Worm (Caenorhabditis elegans): ENCODE results near the gene F18A1.1.

F18A1.1 gene

ce11 chrII:7684589-7684988, at the start of gene F18A1.1:
Gene F18A1.1, plus strand, starts transcription at chrII:7684889.
- TF ChIP-seq bed-3 (GFP tag; optimal IDR thresholded peaks at IDR 0.05) (no peak), ces-1 (GFP tag; optimal IDR thresholded peaks at IDR 0.05) (no peak), ceh-43 (GFP tag; optimal IDR thresholded peaks at IDR 0.05) (no peak), lin-13 (tag; optimal IDR thresholded peaks at IDR 0.05) (no peak), unc-120 (tag; optimal IDR thresholded peaks at IDR 0.05; ENCODE audit: poor library complexity, severe bottlenecking) (no peak), nhr-237 (tag; optimal IDR thresholded peaks at IDR 0.05) (no peak), elt-3 (tag; optimal IDR thresholded peaks at IDR 0.05) (no peak)

DNA sequence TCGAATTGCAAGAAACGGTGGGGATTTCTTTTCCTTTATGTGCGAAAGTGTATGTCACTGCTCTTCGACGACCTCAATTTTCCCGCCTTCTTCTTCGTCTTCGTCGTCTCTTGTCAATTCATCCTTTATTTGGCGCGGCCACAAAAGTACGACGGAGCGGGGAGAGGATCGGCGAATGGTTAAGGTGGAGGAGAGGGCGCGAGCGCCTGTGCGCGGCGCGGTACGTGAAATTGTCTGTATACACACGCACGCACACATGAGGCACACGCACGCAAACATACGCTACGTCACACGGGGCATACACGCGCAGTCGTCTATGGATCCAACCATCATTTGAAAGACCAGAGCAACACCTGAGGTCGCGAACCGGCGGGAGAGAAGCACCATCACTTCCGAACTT, 49.4 kb upstream of the F18A1.1 start:
- TF ChIP-seq mab-5 (tag; optimal IDR thresholded peaks at IDR 0.05) = no peak
- TF ChIP-seq lin-32 (GFP tag; optimal IDR thresholded peaks at IDR 0.05) = no peak
- no peak for TF ChIP-seq pha-4 (tag; optimal IDR thresholded peaks at IDR 0.05)
- TF ChIP-seq nhr-237 (tag; optimal IDR thresholded peaks at IDR 0.05) = no peak
- TF ChIP-seq zip-8 (tag; optimal IDR thresholded peaks at IDR 0.05) = no peak
- no peak for TF ChIP-seq tbx-8 (GFP tag; optimal IDR thresholded peaks at IDR 0.05)
- TF ChIP-seq drap-1 (GFP tag; optimal IDR thresholded peaks at IDR 0.05) = no peak
- no peak for TF ChIP-seq ceh-39 (tag; optimal IDR thresholded peaks at IDR 0.05)
- TF ChIP-seq ham-2 (GFP tag; optimal IDR thresholded peaks at IDR 0.05) = no peak
- TF ChIP-seq elt-1 (tag; optimal IDR thresholded peaks at IDR 0.05; ENCODE audit: borderline replicate concordance, insufficient read depth) = no peak
- no peak for TF ChIP-seq sem-2 (GFP tag; optimal IDR thresholded peaks at IDR 0.05)
- TF ChIP-seq elt-3 (tag; optimal IDR thresholded peaks at IDR 0.05) = no peak

- TF ChIP-seq M03D4.4 (tag; optimal IDR thresholded peaks at IDR 0.05) = no peak
- TF ChIP-seq drap-1 (GFP tag; optimal IDR thresholded peaks at IDR 0.05) = no peak
- no peak for TF ChIP-seq unc-62 (GFP tag; optimal IDR thresholded peaks at IDR 0.05)
- no peak for TF ChIP-seq zip-8 (tag; optimal IDR thresholded peaks at IDR 0.05)
- no peak for TF ChIP-seq blmp-1 (tag; optimal IDR thresholded peaks at IDR 0.05)
- no peak for TF ChIP-seq mep-1 (tag; optimal IDR thresholded peaks at IDR 0.05)
- no peak for TF ChIP-seq nhr-2 (tag; optimal IDR thresholded peaks at IDR 0.05)
- TF ChIP-seq ces-1 (GFP tag; optimal IDR thresholded peaks at IDR 0.05) = no peak
- TF ChIP-seq flh-1 (GFP tag; optimal IDR thresholded peaks at IDR 0.05) = no peak
- no peak for TF ChIP-seq ham-2 (GFP tag; optimal IDR thresholded peaks at IDR 0.05)
- TF ChIP-seq nhr-237 (tag; optimal IDR thresholded peaks at IDR 0.05) = no peak
- no peak for TF ChIP-seq hlh-1 (tag; optimal IDR thresholded peaks at IDR 0.05)
- no peak for TF ChIP-seq unc-39 (tag; optimal IDR thresholded peaks at IDR 0.05)
- TF ChIP-seq mab-5 (tag; optimal IDR thresholded peaks at IDR 0.05) = no peak
- TF ChIP-seq lsy-2 (tag; optimal IDR thresholded peaks at IDR 0.05) = no peak
- no peak for TF ChIP-seq ceh-83 (GFP tag; optimal IDR thresholded peaks at IDR 0.05)
- no peak for TF ChIP-seq snpc-4 (tag; optimal IDR thresholded peaks at IDR 0.05)
- TF ChIP-seq nhr-28 (tag; optimal IDR thresholded peaks at IDR 0.05) = no peak
These were observed 47.7 kb upstream of the F18A1.1 start for ce11 chrII:7636941-7637340.

DNA sequence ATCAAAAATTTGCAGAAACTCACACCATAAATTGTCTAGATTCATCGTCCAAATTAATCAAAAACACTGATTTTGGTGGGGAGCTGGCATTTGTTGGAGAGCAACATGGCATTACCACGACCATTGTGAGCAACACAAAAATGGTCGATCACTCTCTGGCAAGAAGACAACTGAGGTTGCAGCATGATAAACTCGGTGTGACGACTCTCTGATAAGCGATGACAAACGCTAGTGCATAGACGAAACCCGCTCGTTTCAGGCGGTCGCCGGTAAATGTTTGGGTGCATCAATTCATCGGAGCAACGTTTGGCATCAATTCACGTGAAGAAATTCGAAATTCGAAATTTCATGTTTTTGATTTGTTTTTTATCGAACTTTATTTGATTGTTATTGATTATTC, 45.7 kb upstream of the F18A1.1 start:
- TF ChIP-seq pha-4 (tag; optimal IDR thresholded peaks at IDR 0.05) (no peak), blmp-1 (tag; optimal IDR thresholded peaks at IDR 0.05) (no peak), lin-13 (tag; optimal IDR thresholded peaks at IDR 0.05) (no peak), snpc-4 (tag; optimal IDR thresholded peaks at IDR 0.05) (no peak), ces-1 (GFP tag; optimal IDR thresholded peaks at IDR 0.05) (no peak), unc-120 (tag; optimal IDR thresholded peaks at IDR 0.05; ENCODE audit: poor library complexity, severe bottlenecking) (no peak), lin-32 (GFP tag; optimal IDR thresholded peaks at IDR 0.05) (no peak), unc-62 (GFP tag; optimal IDR thresholded peaks at IDR 0.05) (no peak), hlh-1 (tag; optimal IDR thresholded peaks at IDR 0.05) (no peak), ceh-43 (GFP tag; optimal IDR thresholded peaks at IDR 0.05) (no peak), zip-8 (tag; optimal IDR thresholded peaks at IDR 0.05) (no peak), ztf-11 (tag; optimal IDR thresholded peaks at IDR 0.05) (no peak), elt-1 (tag; optimal IDR thresholded peaks at IDR 0.05; ENCODE audit: borderline replicate concordance, insufficient read depth) (no peak), M03D4.4 (tag; optimal IDR thresholded peaks at IDR 0.05) (no peak), lsy-2 (tag; optimal IDR thresholded peaks at IDR 0.05) (no peak), unc-39 (tag; optimal IDR thresholded peaks at IDR 0.05) (no peak), nhr-237 (tag; optimal IDR thresholded peaks at IDR 0.05) (no peak), mls-2 (tag; optimal IDR thresholded peaks at IDR 0.05) (no peak), sptf-1 (tag; optimal IDR thresholded peaks at IDR 0.05) (no peak), drap-1 (GFP tag; optimal IDR thresholded peaks at IDR 0.05) (no peak)
